Worm (Caenorhabditis elegans) whole organism, late embryonic: ENCODE data around the gene nhr-154.
A peak's percentile ranks its signal among the peaks of the same experiment; 100 is the strongest.

Experiments
- C08G9.2 ChIP-seq: sonication (generic microtip); optimal IDR thresholded peaks from 2 replicates; lab custom pipeline; 2016; ENCODE audit warnings: mild to moderate bottlenecking, missing genetic modification characterization, moderate library complexity, missing compliant biosample characterization
- C38D4.7 ChIP-seq: fragments of 200-800 bp; sonication (Bioruptor generic); optimal IDR thresholded peaks from 2 replicates; lab custom pipeline; 2018; ENCODE audit warnings: mild to moderate bottlenecking, missing genetic modification characterization, moderate library complexity, missing compliant biosample characterization
- F13H6.1 ChIP-seq: sonication (generic microtip); optimal IDR thresholded peaks from 2 replicates; lab custom pipeline; 2016; ENCODE audit warnings: missing genetic modification characterization, missing compliant biosample characterization
- K02D7.2 ChIP-seq: sonication (generic microtip); optimal IDR thresholded peaks from 2 replicates; lab custom pipeline; 2017; ENCODE audit warnings: mild to moderate bottlenecking, missing genetic modification characterization, missing compliant biosample characterization
- T23F11.4 ChIP-seq: fragments of 200-800 bp; sonication (Bioruptor generic); optimal IDR thresholded peaks from 2 replicates; lab custom pipeline; 2018; ENCODE audit warnings: mild to moderate bottlenecking, missing genetic modification characterization, missing compliant biosample characterization
- Y22D7AL.16 ChIP-seq: sonication (generic microtip); optimal IDR thresholded peaks from 2 replicates; lab custom pipeline; 2016; ENCODE audit warnings: missing genetic modification characterization, missing compliant biosample characterization
- ahr-1 ChIP-seq: sonication (generic microtip); optimal IDR thresholded peaks from 2 replicates; lab custom pipeline; 2016; ENCODE audit warnings: missing genetic modification characterization, missing compliant biosample characterization
- ceh-14 ChIP-seq: sonication (generic microtip); optimal IDR thresholded peaks from 2 replicates; lab custom pipeline; 2016; ENCODE audit warnings: missing genotype, missing genetic modification characterization, missing compliant biosample characterization
- ceh-19 ChIP-seq: fragments of 200-800 bp; sonication (Bioruptor generic); optimal IDR thresholded peaks from 2 replicates; lab custom pipeline; 2018; ENCODE audit warnings: mild to moderate bottlenecking, missing genetic modification characterization, missing compliant biosample characterization
- ceh-22 ChIP-seq: sonication (generic microtip); optimal IDR thresholded peaks from 2 replicates; lab custom pipeline; 2017; ENCODE audit warnings: missing biosample characterization, missing genetic modification characterization
- ceh-24 ChIP-seq: sonication (generic microtip); optimal IDR thresholded peaks from 2 replicates; lab custom pipeline; 2016; ENCODE audit warnings: mild to moderate bottlenecking, missing genetic modification characterization, missing compliant biosample characterization
- ceh-30 ChIP-seq: fragments of 150-350 bp; optimal IDR thresholded peaks from 2 replicates; lab custom pipeline; 2014; ENCODE audit warnings: missing biosample characterization, missing genetic modification characterization
- ceh-34 ChIP-seq: sonication (generic microtip); optimal IDR thresholded peaks from 2 replicates; lab custom pipeline; 2016; ENCODE audit warnings: mild to moderate bottlenecking, missing genetic modification characterization, missing compliant biosample characterization
- ceh-45 ChIP-seq: fragments of 200-800 bp; sonication (Bioruptor generic); IDR thresholded peaks from 2 replicates; pipeline ENCODE4 v1.3.6; 2022; ENCODE audit warnings: missing genetic modification reagents, missing genetic modification characterization, missing compliant biosample characterization
- ceh-6 ChIP-seq: fragments of 200-800 bp; sonication (Bioruptor generic); optimal IDR thresholded peaks from 2 replicates; lab custom pipeline; 2018; ENCODE audit warnings: mild to moderate bottlenecking, missing genetic modification characterization, missing compliant biosample characterization
- ceh-9 ChIP-seq: sonication (generic microtip); optimal IDR thresholded peaks from 2 replicates; lab custom pipeline; 2016; ENCODE audit warnings: mild to moderate bottlenecking, missing genetic modification characterization, inconsistent platforms, missing compliant biosample characterization
- che-1 ChIP-seq: sonication (generic microtip); optimal IDR thresholded peaks from 2 replicates; lab custom pipeline; 2016; ENCODE audit warnings: mild to moderate bottlenecking, missing genetic modification characterization, missing compliant biosample characterization
- elt-2 ChIP-seq: sonication (generic microtip); optimal IDR thresholded peaks from 2 replicates; lab custom pipeline; 2016; ENCODE audit warnings: missing genetic modification reagents, missing genetic modification characterization, missing compliant biosample characterization
- elt-4 ChIP-seq: sonication (generic microtip); optimal IDR thresholded peaks from 2 replicates; lab custom pipeline; 2016; ENCODE audit warnings: missing genetic modification characterization, missing compliant biosample characterization
- ets-4 ChIP-seq: sonication (generic microtip); optimal IDR thresholded peaks from 2 replicates; lab custom pipeline; 2016; ENCODE audit warnings: missing genetic modification characterization, missing compliant biosample characterization
- hlh-13 ChIP-seq: fragments of 200-800 bp; sonication (Bioruptor generic); optimal IDR thresholded peaks from 2 replicates; lab custom pipeline; 2018; ENCODE audit warnings: mild to moderate bottlenecking, missing genetic modification characterization, missing compliant biosample characterization
- hlh-30 ChIP-seq: sonication (generic microtip); optimal IDR thresholded peaks from 2 replicates; lab custom pipeline; 2017; ENCODE audit warnings: antibody characterized with exemption, missing genetic modification characterization, missing compliant biosample characterization; ENCODE audit not compliant: insufficient read depth
- hlh-8 ChIP-seq: sonication (generic microtip); optimal IDR thresholded peaks from 2 replicates; lab custom pipeline; 2016; ENCODE audit warnings: missing genotype, missing genetic modification characterization, missing compliant biosample characterization
- lin-11 ChIP-seq: fragments of 200-800 bp; sonication (Bioruptor generic); optimal IDR thresholded peaks from 2 replicates; lab custom pipeline; 2018; ENCODE audit warnings: mild to moderate bottlenecking, missing genetic modification characterization, missing compliant biosample characterization
- nfya-1 ChIP-seq: sonication (generic microtip); optimal IDR thresholded peaks from 2 replicates; lab custom pipeline; 2017; ENCODE audit warnings: missing genetic modification characterization, mild to moderate bottlenecking, missing compliant biosample characterization, antibody characterized with exemption, moderate library complexity
- pag-3 ChIP-seq: sonication (generic microtip); optimal IDR thresholded peaks from 2 replicates; lab custom pipeline; 2016; ENCODE audit warnings: missing compliant biosample characterization, missing genetic modification characterization, borderline replicate concordance
- pat-9 ChIP-seq: fragments of 200-800 bp; sonication (Bioruptor generic); optimal IDR thresholded peaks from 2 replicates; lab custom pipeline; 2018; ENCODE audit warnings: mild to moderate bottlenecking, missing genetic modification characterization, moderate library complexity, missing compliant biosample characterization
- pha-2 ChIP-seq: sonication (generic microtip); optimal IDR thresholded peaks from 2 replicates; lab custom pipeline; 2017; ENCODE audit warnings: mild to moderate bottlenecking, missing genetic modification characterization, missing compliant biosample characterization
- pqm-1 ChIP-seq: sonication (generic microtip); optimal IDR thresholded peaks from 2 replicates; lab custom pipeline; 2016; ENCODE audit warnings: missing genetic modification characterization, missing compliant biosample characterization
- ref-2 ChIP-seq: sonication (generic microtip); optimal IDR thresholded peaks from 2 replicates; lab custom pipeline; 2016; ENCODE audit warnings: missing genetic modification characterization, missing compliant biosample characterization
- sox-4 ChIP-seq: sonication (generic microtip); optimal IDR thresholded peaks from 2 replicates; lab custom pipeline; 2017; ENCODE audit warnings: mild to moderate bottlenecking, missing genetic modification characterization, inconsistent platforms, missing compliant biosample characterization
- syd-9 ChIP-seq: sonication (generic microtip); optimal IDR thresholded peaks from 2 replicates; lab custom pipeline; 2016; ENCODE audit warnings: mild to moderate bottlenecking, missing genetic modification characterization, moderate library complexity, missing compliant biosample characterization
- tbx-2 ChIP-seq: sonication (generic microtip); optimal IDR thresholded peaks from 2 replicates; lab custom pipeline; 2016; ENCODE audit warnings: missing genetic modification characterization, missing compliant biosample characterization
- ttx-3 ChIP-seq: sonication (generic microtip); optimal IDR thresholded peaks from 2 replicates; lab custom pipeline; 2016; ENCODE audit warnings: missing genetic modification reagents, missing genetic modification characterization, missing compliant biosample characterization
- unc-42 ChIP-seq: sonication (generic microtip); optimal IDR thresholded peaks from 2 replicates; lab custom pipeline; 2016; ENCODE audit warnings: missing genotype, missing genetic modification characterization, missing compliant biosample characterization
- unc-55 ChIP-seq: sonication (generic microtip); optimal IDR thresholded peaks from 2 replicates; lab custom pipeline; 2017; ENCODE audit warnings: missing biosample characterization, missing genetic modification reagents, missing genetic modification characterization
- zip-5 ChIP-seq: sonication (generic microtip); optimal IDR thresholded peaks from 2 replicates; lab custom pipeline; 2016; ENCODE audit warnings: missing genetic modification characterization, missing compliant biosample characterization

nhr-154 gene

ce11 chrV:12065859-12066258, 35.2 kb upstream of the nhr-154 start:
- TF ChIP-seq hlh-30 (tag; lab: Kevin White, UChicago) (peak; percentile 86), tbx-2 (tag; lab: Kevin White, UChicago) (no peak)

- TF ChIP-seq ceh-9 (tag; lab: Kevin White, UChicago) (no peak), zip-5 (tag; lab: Kevin White, UChicago) (no peak), ceh-19 (GFP tag; lab: Kevin White, UChicago) (no peak), ref-2 (tag; lab: Kevin White, UChicago) (no peak), ttx-3 (tag; lab: Kevin White, UChicago) (no peak)
- TF ChIP-seq, all 69 proteins: peak for 0
Observed at ce11 chrV:12068437-12068836, 32.7 kb upstream of the nhr-154 start, which contains the start of gene kmo-2. TSS of gene kmo-2 (minus strand) at chrV:12068537.

ce11 chrV:12070419-12070818, 30.7 kb upstream of the nhr-154 start, which contains the start of gene kmo-1:
TSS of gene kmo-1 (minus strand) at chrV:12070519.
- no peak for TF ChIP-seq hlh-13 (GFP tag; lab: Kevin White, UChicago)
- TF ChIP-seq T23F11.4 = no peak
- no peak for TF ChIP-seq nfya-1 (tag; lab: Kevin White, UChicago)
- no peak for TF ChIP-seq ahr-1 (tag; lab: Kevin White, UChicago)
- no peak for TF ChIP-seq ref-2 (tag; lab: Kevin White, UChicago)
- no peak for TF ChIP-seq lin-11
- no peak for TF ChIP-seq pag-3 (tag; lab: Kevin White, UChicago)
- no peak for TF ChIP-seq ceh-6
- TF ChIP-seq unc-55 (GFP tag; lab: Kevin White, UChicago) = no peak
- no peak for TF ChIP-seq C38D4.7 (GFP tag; lab: Kevin White, UChicago)
- TF ChIP-seq pha-2 = no peak
- no peak for TF ChIP-seq pat-9
- TF ChIP-seq unc-42 = no peak
- no peak for TF ChIP-seq sox-4
- no peak for TF ChIP-seq C08G9.2 (tag; lab: Kevin White, UChicago)
- TF ChIP-seq ceh-45 = no peak

ce11 chrV:12071483-12071882, 29.6 kb upstream of the nhr-154 start:
- TF ChIP-seq pqm-1 (tag; lab: Kevin White, UChicago) = no peak
- TF ChIP-seq elt-4 = no peak
- no peak for TF ChIP-seq elt-2 (tag; lab: Kevin White, UChicago)
- no peak for TF ChIP-seq ceh-30
- no peak for TF ChIP-seq ceh-14 (tag; lab: Kevin White, UChicago)
- no peak for TF ChIP-seq zip-5 (tag; lab: Kevin White, UChicago)

- no peak for TF ChIP-seq syd-9
- no peak for TF ChIP-seq Y22D7AL.16 (tag; lab: Kevin White, UChicago)
- TF ChIP-seq pag-3 (tag; lab: Kevin White, UChicago) = no peak
- no peak for TF ChIP-seq ceh-24
- TF ChIP-seq che-1 (tag; lab: Kevin White, UChicago) = no peak
- no peak for TF ChIP-seq hlh-8 (tag; lab: Kevin White, UChicago)
- TF ChIP-seq C08G9.2 (tag; lab: Kevin White, UChicago) = no peak
- TF ChIP-seq ceh-14 (tag; lab: Kevin White, UChicago) = no peak
- no peak for TF ChIP-seq K02D7.2 (tag; lab: Kevin White, UChicago)
- no peak for TF ChIP-seq ceh-34
- no peak for TF ChIP-seq elt-2 (tag; lab: Kevin White, UChicago)
- no peak for TF ChIP-seq C38D4.7 (GFP tag; lab: Kevin White, UChicago)
- no peak for TF ChIP-seq unc-55 (GFP tag; lab: Kevin White, UChicago)
- TF ChIP-seq ceh-9 (tag; lab: Kevin White, UChicago) = no peak
- no peak for TF ChIP-seq F13H6.1 (tag; lab: Kevin White, UChicago)
- no peak for TF ChIP-seq pat-9
- TF ChIP-seq ets-4 (tag; lab: Kevin White, UChicago) = no peak
- TF ChIP-seq tbx-2 (tag; lab: Kevin White, UChicago) = no peak
- TF ChIP-seq nfya-1 (tag; lab: Kevin White, UChicago) = no peak
- no peak for TF ChIP-seq ceh-22 (tag; lab: Kevin White, UChicago)
- TF ChIP-seq, all 69 proteins: peak for 0
Observed at ce11 chrV:12074886-12075285, 26.2 kb upstream of the nhr-154 start, which contains the start of gene R07B7.6. TSS of gene R07B7.6 (minus strand) at chrV:12074986.
